Worm (Caenorhabditis elegans) whole organism, L4 larva: ENCODE measurements around the gene glb-23.
A peak's percentile ranks its signal among the peaks of the same experiment; 100 is the strongest.

Source experiments
- F10B5.3 ChIP-seq: sonication (generic microtip); optimal IDR thresholded peaks from 2 replicates; lab custom pipeline; 2016; ENCODE audit warnings: mild to moderate bottlenecking, missing genetic modification characterization, missing compliant biosample characterization
- T26A8.4 ChIP-seq: fragments of 200-800 bp; sonication (Bioruptor generic); IDR thresholded peaks from 2 replicates; pipeline ENCODE4 v1.3.6; 2022; ENCODE audit warnings: missing genetic modification characterization, missing compliant biosample characterization
- ZK337.2 ChIP-seq: fragments of 200-800 bp; sonication (Bioruptor generic); IDR thresholded peaks from 2 replicates; pipeline ENCODE4 v1.3.6; 2022; ENCODE audit warnings: missing genetic modification reagents, missing genetic modification characterization, missing compliant biosample characterization
- ZK546.5 ChIP-seq, 2 experiments: sonication (generic microtip); optimal IDR thresholded peaks; 2 replicates each; lab custom pipeline; 2017; ENCODE audit warnings: missing biosample characterization in 2 of 2, missing genetic modification characterization in 2 of 2
- aha-1 ChIP-seq: fragments of 150-350 bp; peaks from one replicate; lab custom pipeline; 2014; ENCODE audit warnings: missing biosample characterization, missing genetic modification characterization
- attf-4 ChIP-seq: sonication (generic microtip); optimal IDR thresholded peaks from 3 replicates; lab custom pipeline; 2017; ENCODE audit warnings: missing biosample characterization, missing genetic modification characterization
- ceh-20 ChIP-seq: fragments of 200-800 bp; sonication (Bioruptor generic); IDR thresholded peaks from 2 replicates; pipeline ENCODE4 v1.3.6; 2022; ENCODE audit warnings: missing genetic modification reagents, missing genetic modification characterization, missing compliant biosample characterization
- ceh-62 ChIP-seq: sonication (generic microtip); optimal IDR thresholded peaks from 2 replicates; lab custom pipeline; 2017; ENCODE audit warnings: missing biosample characterization, missing genetic modification characterization
- cey-2 ChIP-seq: sonication (generic microtip); optimal IDR thresholded peaks from 3 replicates; lab custom pipeline; 2017; ENCODE audit warnings: missing genetic modification characterization, mild to moderate bottlenecking, missing compliant biosample characterization, antibody characterized with exemption, borderline replicate concordance; ENCODE audit not compliant: insufficient read depth
- daf-12 ChIP-seq: fragments of 150-350 bp; optimal IDR thresholded peaks from 2 replicates; lab custom pipeline; 2014; ENCODE audit warnings: missing biosample characterization, missing genetic modification reagents, missing genetic modification characterization
- daf-16 ChIP-seq, 3 experiments: sonication (generic microtip); optimal IDR thresholded peaks; 2 replicates each; lab custom pipeline; 2016 to 2017; ENCODE audit warnings: missing genetic modification characterization in 3 of 3, missing genetic modification reagents in 3 of 3, mild to moderate bottlenecking in 2 of 3, missing compliant biosample characterization in 2 of 3, missing biosample characterization in 1 of 3, moderate library complexity in 1 of 3
- daf-8 ChIP-seq: fragments of 200-800 bp; sonication (Bioruptor generic); IDR thresholded peaks from 2 replicates; pipeline ENCODE4 v1.3.6; 2022; ENCODE audit warnings: missing genetic modification characterization, missing compliant biosample characterization
- dmd-6 ChIP-seq: fragments of 200-800 bp; sonication (Bioruptor generic); IDR thresholded peaks from 2 replicates; pipeline ENCODE4 v1.3.6; 2022; ENCODE audit warnings: missing genetic modification reagents, missing genetic modification characterization, missing compliant biosample characterization
- dmd-8 ChIP-seq: fragments of 200-800 bp; sonication (Bioruptor generic); IDR thresholded peaks from 2 replicates; pipeline ENCODE4 v1.3.6; 2022; ENCODE audit warnings: missing genetic modification characterization, missing compliant biosample characterization
- dpl-1 ChIP-seq: fragments of 150-350 bp; optimal IDR thresholded peaks from 2 replicates; lab custom pipeline; 2014; ENCODE audit warnings: missing biosample characterization, missing genetic modification reagents, missing genetic modification characterization
- dve-1 ChIP-seq: sonication (generic microtip); optimal IDR thresholded peaks from 2 replicates; lab custom pipeline; 2017; ENCODE audit warnings: antibody characterized with exemption, mild to moderate bottlenecking, missing genetic modification characterization, missing compliant biosample characterization; ENCODE audit not compliant: insufficient read depth
- egl-27 ChIP-seq: sonication (generic microtip); optimal IDR thresholded peaks from 3 replicates; lab custom pipeline; 2017; ENCODE audit warnings: missing biosample characterization, missing genetic modification reagents, missing genetic modification characterization
- hlh-11 ChIP-seq: fragments of 200-800 bp; sonication (Bioruptor generic); optimal IDR thresholded peaks from 2 replicates; lab custom pipeline; 2018; ENCODE audit warnings: mild to moderate bottlenecking, missing genetic modification characterization, missing compliant biosample characterization
- hlh-30 ChIP-seq: sonication (generic microtip); optimal IDR thresholded peaks from 2 replicates; lab custom pipeline; 2017; ENCODE audit warnings: antibody characterized with exemption, mild to moderate bottlenecking, missing genetic modification characterization, missing compliant biosample characterization; ENCODE audit not compliant: insufficient read depth
- jun-1 ChIP-seq: fragments of 150-350 bp; optimal IDR thresholded peaks from 2 replicates; lab custom pipeline; 2014; ENCODE audit warnings: missing biosample characterization, missing genetic modification reagents, missing genetic modification characterization
- lim-7 ChIP-seq: fragments of 200-800 bp; sonication (Bioruptor generic); IDR thresholded peaks from 2 replicates; pipeline ENCODE4 v1.3.6; 2022; ENCODE audit warnings: missing genetic modification characterization, missing compliant biosample characterization
- lin-1 ChIP-seq: fragments of 200-800 bp; sonication (Bioruptor generic); IDR thresholded peaks from 2 replicates; pipeline ENCODE4 v1.3.6; 2022; ENCODE audit warnings: missing genetic modification reagents, missing genetic modification characterization, missing compliant biosample characterization
- lin-13 ChIP-seq: fragments of 150-350 bp; optimal IDR thresholded peaks from 2 replicates; lab custom pipeline; 2014; ENCODE audit warnings: missing biosample characterization, missing genetic modification reagents, missing genetic modification characterization
- lin-38 ChIP-seq: fragments of 200-800 bp; sonication (Bioruptor generic); IDR thresholded peaks from 2 replicates; pipeline ENCODE4 v1.3.6; 2022; ENCODE audit warnings: missing genetic modification reagents, missing genetic modification characterization, missing compliant biosample characterization
- madf-5 ChIP-seq, 2 experiments: fragments of 200-800 bp; sonication (Bioruptor generic); IDR thresholded peaks; 2 replicates each; pipeline ENCODE4 v1.3.6; 2022; ENCODE audit warnings: missing compliant biosample characterization in 2 of 2, missing genetic modification characterization in 2 of 2
- mdl-1 ChIP-seq, 2 experiments: fragments of 150-350 bp in 1 of 2; sonication (generic microtip) in 1 of 2; optimal IDR thresholded peaks; 2 replicates each; lab custom pipeline; 2014 to 2017; ENCODE audit warnings: missing biosample characterization in 2 of 2, missing genetic modification characterization in 2 of 2
- mep-1 ChIP-seq: fragments of 150-350 bp; sonication (generic microtip); optimal IDR thresholded peaks from 3 replicates; lab custom pipeline; 2014; ENCODE audit warnings: missing biosample characterization, missing genetic modification characterization
- mxl-2 ChIP-seq: fragments of 200-800 bp; sonication (Bioruptor generic); conservative IDR thresholded peaks from 2 replicates; pipeline ENCODE4 v1.3.6; 2022; ENCODE audit warnings: missing genetic modification reagents, missing genetic modification characterization, missing compliant biosample characterization
- nhr-102 ChIP-seq: sonication (generic microtip); optimal IDR thresholded peaks from 2 replicates; lab custom pipeline; 2016; ENCODE audit warnings: mild to moderate bottlenecking, missing genetic modification characterization, moderate library complexity, missing compliant biosample characterization
- nhr-25 ChIP-seq: sonication (generic microtip); optimal IDR thresholded peaks from 2 replicates; lab custom pipeline; 2017; ENCODE audit warnings: missing genetic modification characterization, mild to moderate bottlenecking, missing compliant biosample characterization, antibody characterized with exemption, moderate library complexity, borderline replicate concordance; ENCODE audit not compliant: insufficient read depth
- nhr-28 ChIP-seq: fragments of 150-350 bp; optimal IDR thresholded peaks from 2 replicates; lab custom pipeline; 2014; ENCODE audit warnings: missing biosample characterization, missing genetic modification characterization
- nhr-42 ChIP-seq: fragments of 200-800 bp; sonication (Bioruptor generic); IDR thresholded peaks from 2 replicates; pipeline ENCODE4 v1.3.6; 2022; ENCODE audit warnings: missing genetic modification characterization, missing compliant biosample characterization
- nhr-6 ChIP-seq: fragments of 150-350 bp; optimal IDR thresholded peaks from 2 replicates; lab custom pipeline; 2014; ENCODE audit warnings: missing biosample characterization, missing genetic modification characterization
- php-3 ChIP-seq: fragments of 200-800 bp; sonication (Bioruptor generic); IDR thresholded peaks from 2 replicates; pipeline ENCODE4 v1.3.6; 2022; ENCODE audit warnings: missing genetic modification reagents, missing genetic modification characterization, missing compliant biosample characterization
- pqm-1 ChIP-seq: sonication (generic microtip); optimal IDR thresholded peaks from 2 replicates; lab custom pipeline; 2017; ENCODE audit warnings: missing biosample characterization, missing genetic modification characterization
- rbr-2 ChIP-seq: sonication (generic microtip); optimal IDR thresholded peaks from 2 replicates; lab custom pipeline; 2016; ENCODE audit warnings: missing genotype, missing genetic modification characterization, missing compliant biosample characterization
- saeg-2 ChIP-seq: fragments of 200-800 bp; sonication (Bioruptor generic); IDR thresholded peaks from 2 replicates; pipeline ENCODE4 v1.3.6; 2022; ENCODE audit warnings: missing genetic modification reagents, missing genetic modification characterization, missing compliant biosample characterization
- skn-1 ChIP-seq: fragments of 150-350 bp; optimal IDR thresholded peaks from 2 replicates; lab custom pipeline; 2014; ENCODE audit warnings: missing biosample characterization, missing genetic modification characterization
- unc-62 ChIP-seq, 3 experiments: fragments of 150-350 bp in 1 of 3; sonication (generic microtip); optimal IDR thresholded peaks in 2 of 3; peaks in 1 of 3; 1 replicate in 1 of 3; 2 replicates in 2 of 3; lab custom pipeline; 2014 to 2017; ENCODE audit warnings: missing biosample characterization in 3 of 3, missing genetic modification characterization in 3 of 3, missing genetic modification reagents in 3 of 3, missing genotype in 1 of 3
- zfp-2 ChIP-seq: sonication (generic microtip); optimal IDR thresholded peaks from 2 replicates; lab custom pipeline; 2016; ENCODE audit warnings: mild to moderate bottlenecking, missing genetic modification characterization, missing compliant biosample characterization
- ztf-11 ChIP-seq: fragments of 150-350 bp; optimal IDR thresholded peaks from 2 replicates; lab custom pipeline; 2014; ENCODE audit warnings: missing biosample characterization, missing genetic modification characterization

glb-23 gene

ce11 chrIV:7243913-7244312, 24.6 kb upstream of the glb-23 start, which contains the start of gene afmd-1:
TSS of gene afmd-1 (plus strand) at chrIV:7244228.
- no peak for TF ChIP-seq mep-1
- no peak for TF ChIP-seq jun-1 (tag; lab: Kevin White, UChicago)
- peak; percentile 4 for TF ChIP-seq aha-1 (tag; lab: Kevin White, UChicago)
- no peak for TF ChIP-seq daf-16 (GFP tag; optimal IDR thresholded peaks at IDR 0.05; lab: Kevin White, UChicago)
- TF ChIP-seq daf-16 (tag; optimal IDR thresholded peaks at IDR 0.05; lab: Kevin White, UChicago), result peak; percentile 54

ce11 chrIV:7242220-7242789, 23.0 kb upstream of the glb-23 start, which contains the start of gene gstk-2:
TSS of gene gstk-2 (minus strand) at chrIV:7242270.
- TF ChIP-seq hlh-11, result peak; percentile 10
- peak; percentile 4 for TF ChIP-seq nhr-28
- TF ChIP-seq daf-16 (GFP tag; optimal IDR thresholded peaks at IDR 0.05; lab: Kevin White, UChicago), result peak in 1 of 2 experiments; percentile 74
- TF ChIP-seq daf-16 (tag; optimal IDR thresholded peaks at IDR 0.05; lab: Kevin White, UChicago), result peak; percentile 26
- TF ChIP-seq dve-1 (tag; lab: Kevin White, UChicago), result no peak
- TF ChIP-seq skn-1, result no peak
- TF ChIP-seq mdl-1 (tag; optimal IDR thresholded peaks at IDR 0.05; lab: Kevin White, UChicago), result peak in 1 of 2 experiments; percentile 11
- TF ChIP-seq hlh-30 (tag; lab: Kevin White, UChicago), result peak; percentile 40

- TF ChIP-seq mdl-1 (tag; optimal IDR thresholded peaks at IDR 0.05; lab: Kevin White, UChicago), result no peak
- TF ChIP-seq aha-1 (tag; lab: Kevin White, UChicago), result peak; percentile 56
- peak; percentile 24 for TF ChIP-seq jun-1 (tag; lab: Kevin White, UChicago)
- 0 out of 2 replicates have a peak, but pooled peaks have one; percentile 17 for TF ChIP-seq lin-1 (GFP tag; lab: Robert Waterston, UW)
- TF ChIP-seq dve-1 (tag; lab: Kevin White, UChicago), result no peak
- peak; percentile 54 for TF ChIP-seq lin-38 (GFP tag; lab: Robert Waterston, UW)
- no peak for TF ChIP-seq nhr-42 (GFP tag; lab: Robert Waterston, UW)
- no peak for TF ChIP-seq daf-12
- TF ChIP-seq lin-13, result no peak
- TF ChIP-seq hlh-11, result peak; percentile 14
- peak; percentile 23 for TF ChIP-seq rbr-2
- no peak for TF ChIP-seq nhr-25 (tag; lab: Kevin White, UChicago)
Measured at ce11 chrIV:7240564-7240963, 21.3 kb upstream of the glb-23 start.

DNA sequence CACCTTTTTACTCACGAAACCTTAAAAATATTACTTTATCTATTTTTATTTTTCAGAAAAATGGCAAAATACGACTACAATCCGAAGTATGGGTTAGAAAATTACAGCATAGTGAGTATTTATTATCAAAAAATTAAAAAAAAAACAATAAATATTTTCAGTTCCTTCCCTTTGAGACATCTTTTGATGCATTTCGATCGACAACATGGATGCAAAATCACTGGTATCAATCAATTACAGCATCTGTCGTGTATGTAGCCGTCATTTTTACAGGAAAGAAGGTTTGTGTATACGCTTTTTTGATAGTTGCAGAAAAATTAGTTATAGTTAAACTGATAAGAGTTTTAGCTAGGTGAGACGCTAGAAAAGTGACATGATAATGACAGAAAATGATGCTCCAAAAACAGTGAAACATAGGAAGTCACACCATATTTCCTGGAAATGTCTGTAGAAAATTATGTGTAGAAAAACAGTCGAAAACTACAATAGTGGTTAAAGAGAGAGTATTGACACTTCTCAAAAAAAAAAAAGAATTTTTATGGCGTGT, 18.4 kb upstream of the glb-23 start, which contains the start of gene elo-3:
Gene elo-3, plus strand, starts transcription at position 51 of the 547 bp plus-strand sequence.
- TF ChIP-seq lin-1 (GFP tag; lab: Robert Waterston, UW) (peak; percentile 65; the same call in 1 of the 2 replicates), lim-7 (GFP tag; lab: Robert Waterston, UW) (no peak), aha-1 (tag; lab: Kevin White, UChicago) (peak; percentile 26), pqm-1 (peak; percentile 75), saeg-2 (GFP tag; lab: Robert Waterston, UW) (no peak), nhr-28 (peak; percentile 67), ztf-11 (tag; lab: Kevin White, UChicago) (no peak), zfp-2 (tag; lab: Kevin White, UChicago) (no peak), unc-62 (GFP tag; optimal IDR thresholded peaks at IDR 0.05 in 1 of 2; lab: Kevin White, UChicago) (peak in 1 of 2 experiments; percentile 68), unc-62 (tag; optimal IDR thresholded peaks at IDR 0.05; lab: Kevin White, UChicago) (no peak), nhr-102 (tag; lab: Kevin White, UChicago) (peak; percentile 41), rbr-2 (no peak), daf-8 (GFP tag; lab: Robert Waterston, UW) (no peak), T26A8.4 (GFP tag; lab: Robert Waterston, UW) (no peak), ZK337.2 (no peak), php-3 (peak; percentile 47; the same call in 1 of the 2 replicates), madf-5 (GFP tag; IDR thresholded peaks at IDR 0.05; lab: Robert Waterston, UW) (no peak), daf-16 (GFP tag; optimal IDR thresholded peaks at IDR 0.05; lab: Kevin White, UChicago) (no peak), daf-16 (tag; optimal IDR thresholded peaks at IDR 0.05; lab: Kevin White, UChicago) (peak; percentile 51), egl-27 (tag; lab: Kevin White, UChicago) (no peak), lin-13 (no peak), dpl-1 (GFP tag; lab: Kevin White, UChicago) (no peak), nhr-6 (tag; lab: Kevin White, UChicago) (no peak), mxl-2 (no peak), ceh-62 (tag; lab: Kevin White, UChicago) (no peak), dmd-6 (GFP tag; lab: Robert Waterston, UW) (peak; percentile 92), cey-2 (tag; lab: Kevin White, UChicago) (no peak), hlh-11 (peak; percentile 15), dmd-8 (GFP tag; lab: Robert Waterston, UW) (no peak), F10B5.3 (tag; lab: Kevin White, UChicago) (no peak), attf-4 (tag; lab: Kevin White, UChicago) (no peak), ZK546.5 (tag; optimal IDR thresholded peaks at IDR 0.05; lab: Kevin White, UChicago) (no peak), ceh-20 (GFP tag; lab: Robert Waterston, UW) (no peak)
